Worm (Caenorhabditis elegans): ENCODE data around the gene ubc-8.

DNA sequence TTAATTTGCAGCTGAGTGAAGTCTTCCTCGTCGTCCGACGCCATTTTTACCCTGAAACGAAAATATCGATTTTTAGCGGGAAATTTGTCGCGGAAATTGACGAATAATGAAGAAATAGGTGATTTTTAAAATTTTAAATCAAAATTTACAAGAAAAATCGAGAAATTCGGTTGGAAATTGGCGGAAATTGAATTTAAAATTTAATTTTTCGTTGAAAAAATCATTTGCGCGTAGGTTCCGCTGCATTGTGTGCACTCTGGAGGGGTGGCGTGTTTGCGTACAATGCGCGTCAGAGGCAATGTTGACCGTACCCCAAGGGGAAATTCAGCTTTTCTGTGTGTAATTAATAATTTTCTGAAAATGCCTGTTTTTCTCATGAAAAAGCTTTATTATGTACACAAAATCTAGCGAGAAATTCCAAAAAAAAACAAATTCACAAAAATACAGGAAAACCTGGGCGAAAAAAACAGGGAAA lies 3.1 kb downstream of the ubc-8 start, which contains the start of gene Y94H6A.5:
- TF ChIP-seq him-1 (tag; optimal IDR thresholded peaks at IDR 0.05), result peak; percentile 63
- TF ChIP-seq W03F9.2 (tag; optimal IDR thresholded peaks at IDR 0.05), result peak; percentile 20
